Worm (Caenorhabditis elegans) whole organism, midembryonic: ENCODE data around the gene srd-68.

Source experiments
- T22C8.4 ChIP-seq: fragments of 200-800 bp; sonication (Bioruptor generic); IDR thresholded peaks from 2 replicates; pipeline ENCODE4 v1.3.6; 2022; ENCODE audit warnings: missing genetic modification characterization, missing compliant biosample characterization
- cog-1 ChIP-seq: sonication (generic microtip); optimal IDR thresholded peaks from 2 replicates; lab custom pipeline; 2016; ENCODE audit warnings: missing genetic modification characterization, missing compliant biosample characterization
- flt-1 ChIP-seq: fragments of 200-800 bp; sonication (Bioruptor generic); IDR thresholded peaks from 2 replicates; pipeline ENCODE4 v1.3.6; 2022; ENCODE audit warnings: missing genetic modification characterization, missing compliant biosample characterization
- klf-2 ChIP-seq: fragments of 200-800 bp; sonication (Bioruptor generic); conservative IDR thresholded peaks from 2 replicates; pipeline ENCODE4 v1.3.6; 2022; ENCODE audit warnings: missing genetic modification reagents, missing genetic modification characterization, missing compliant biosample characterization
- med-1 ChIP-seq: sonication (generic microtip); optimal IDR thresholded peaks from 2 replicates; lab custom pipeline; 2017; ENCODE audit warnings: missing genetic modification characterization, mild to moderate bottlenecking, missing compliant biosample characterization, antibody characterized with exemption, missing genetic modification reagents; ENCODE audit not compliant: insufficient read depth
- ref-1 ChIP-seq: fragments of 200-800 bp; sonication (Bioruptor generic); conservative IDR thresholded peaks from 2 replicates; pipeline ENCODE4 v1.3.6; 2022; ENCODE audit warnings: missing genetic modification reagents, missing genetic modification characterization, missing compliant biosample characterization
- tab-1 ChIP-seq: fragments of 200-800 bp; sonication (Bioruptor generic); IDR thresholded peaks from 2 replicates; pipeline ENCODE4 v1.3.6; 2022; ENCODE audit warnings: missing genetic modification characterization, missing compliant biosample characterization
- ztf-23 ChIP-seq: fragments of 200-800 bp; sonication (Bioruptor generic); IDR thresholded peaks from 2 replicates; pipeline ENCODE4 v1.3.6; 2022; ENCODE audit warnings: missing genetic modification reagents, missing genetic modification characterization, missing compliant biosample characterization
- ztf-29 ChIP-seq: fragments of 200-800 bp; sonication (Bioruptor generic); IDR thresholded peaks from 2 replicates; pipeline ENCODE4 v1.3.6; 2022; ENCODE audit warnings: missing genetic modification reagents, missing genetic modification characterization, missing compliant biosample characterization

The srd-68 gene

DNA sequence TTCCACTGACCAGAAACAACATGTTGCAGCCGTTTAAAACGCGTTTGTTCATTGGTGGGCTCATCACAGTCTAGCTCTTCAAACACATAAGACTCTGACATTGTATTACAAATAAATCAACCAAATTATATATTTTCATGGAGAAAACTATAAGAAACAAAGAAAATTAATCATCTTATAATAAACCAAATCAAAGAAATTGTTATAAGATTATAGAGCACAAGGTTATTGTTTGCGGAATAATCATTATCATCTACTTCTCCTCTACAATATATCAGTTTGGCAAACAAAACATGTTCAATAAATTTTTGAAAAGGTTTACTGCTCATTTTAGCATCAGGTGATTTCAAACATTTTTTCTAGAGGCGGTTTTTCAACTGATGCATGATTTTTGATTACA, 40.9 kb downstream of the srd-68 start, which contains the start of the genes clec-32 and clec-24:
Gene clec-32, minus strand, starts transcription at position 101 of the 400 bp plus-strand sequence.
Gene clec-24, plus strand, starts transcription at position 294 of the 400 bp plus-strand sequence.
- TF ChIP-seq tab-1 (no peak), ztf-23 (GFP tag; lab: Robert Waterston, UW) (no peak), flt-1 (GFP tag; lab: Robert Waterston, UW) (no peak), cog-1 (tag; lab: Kevin White, UChicago) (no peak)

- TF ChIP-seq ztf-29 (GFP tag; lab: Robert Waterston, UW) (no peak), ztf-23 (GFP tag; lab: Robert Waterston, UW) (no peak), ref-1 (GFP tag; lab: Robert Waterston, UW) (no peak), klf-2 (no peak), flt-1 (GFP tag; lab: Robert Waterston, UW) (no peak), tab-1 (no peak), T22C8.4 (no peak), cog-1 (tag; lab: Kevin White, UChicago) (no peak), med-1 (GFP tag; lab: Kevin White, UChicago) (no peak)
These were observed 44.6 kb downstream of the srd-68 start, which contains the start of the genes clec-31 and clec-22 for ce11 chrV:16857977-16858479. Gene clec-31, minus strand, starts transcription at chrV:16858077. Gene clec-22, plus strand, starts transcription at chrV:16858429.

ce11 chrV:16853956-16854683, 48.5 kb downstream of the srd-68 start, which contains the start of the genes clec-35 and clec-27:
Gene clec-35, minus strand, starts transcription at chrV:16854056.
Gene clec-27, plus strand, starts transcription at chrV:16854633.
- TF ChIP-seq cog-1 (tag; lab: Kevin White, UChicago), result no peak

- TF ChIP-seq cog-1 (tag; lab: Kevin White, UChicago) (no peak), klf-2 (no peak), ztf-23 (GFP tag; lab: Robert Waterston, UW) (no peak), ref-1 (GFP tag; lab: Robert Waterston, UW) (no peak), tab-1 (no peak), flt-1 (GFP tag; lab: Robert Waterston, UW) (no peak), T22C8.4 (no peak), med-1 (GFP tag; lab: Kevin White, UChicago) (no peak), ztf-29 (GFP tag; lab: Robert Waterston, UW) (no peak)
These were observed 50.6 kb downstream of the srd-68 start, which contains the start of gene clec-37 for ce11 chrV:16852002-16852401. Gene clec-37, minus strand, starts transcription at chrV:16852102.
